Worm (Caenorhabditis elegans) whole organism, young adult: ENCODE results near the gene ZK177.9.

Experiments used
- B0019.2 ChIP-seq: fragments of 200-800 bp; sonication (Bioruptor generic); conservative IDR thresholded peaks from 2 replicates; pipeline ENCODE4 v1.3.6; 2022; ENCODE audit warnings: missing genetic modification reagents, missing genetic modification characterization, missing compliant biosample characterization
- B0035.1 ChIP-seq: sonication (generic microtip); optimal IDR thresholded peaks from 2 replicates; lab custom pipeline; 2016; ENCODE audit warnings: missing genetic modification characterization, mild to moderate bottlenecking, missing compliant biosample characterization, missing genotype, missing genetic modification reagents
- C17E4.6 ChIP-seq: fragments of 200-800 bp; sonication (Bioruptor generic); IDR thresholded peaks from 2 replicates; pipeline ENCODE4 v1.3.6; 2022; ENCODE audit warnings: missing genetic modification reagents, missing genetic modification characterization, missing compliant biosample characterization
- F23B12.7 ChIP-seq: sonication (generic microtip); optimal IDR thresholded peaks from 2 replicates; lab custom pipeline; 2017; ENCODE audit warnings: missing genetic modification characterization, mild to moderate bottlenecking, missing compliant biosample characterization, antibody characterized with exemption, moderate library complexity; ENCODE audit not compliant: insufficient read depth
- F39B2.1 ChIP-seq: fragments of 200-800 bp; sonication (Bioruptor generic); IDR thresholded peaks from 2 replicates; pipeline ENCODE4 v1.3.6; 2022; ENCODE audit warnings: missing genetic modification reagents, missing genetic modification characterization, missing compliant biosample characterization
- F52B5.7 ChIP-seq: sonication (generic microtip); optimal IDR thresholded peaks from 2 replicates; lab custom pipeline; 2016; ENCODE audit warnings: mild to moderate bottlenecking, missing genetic modification characterization, missing compliant biosample characterization
- F55B11.4 ChIP-seq: sonication (generic microtip); optimal IDR thresholded peaks from 2 replicates; lab custom pipeline; 2016; ENCODE audit warnings: missing compliant biosample characterization, missing genetic modification characterization, borderline replicate concordance; ENCODE audit not compliant: insufficient read depth
- F57A8.1 ChIP-seq: fragments of 200-800 bp; sonication (Bioruptor generic); optimal IDR thresholded peaks from 2 replicates; lab custom pipeline; 2018; ENCODE audit warnings: mild to moderate bottlenecking, missing genetic modification characterization, moderate library complexity, missing compliant biosample characterization
- F57C9.4 ChIP-seq: sonication (generic microtip); optimal IDR thresholded peaks from 2 replicates; lab custom pipeline; 2017; ENCODE audit warnings: mild to moderate bottlenecking, missing genetic modification characterization, missing compliant biosample characterization
- T07F8.4 ChIP-seq: sonication (generic microtip); optimal IDR thresholded peaks from 2 replicates; lab custom pipeline; 2016; ENCODE audit warnings: mild to moderate bottlenecking, missing genetic modification characterization, moderate library complexity, missing compliant biosample characterization
- T26A5.8 ChIP-seq: sonication (generic microtip); optimal IDR thresholded peaks from 2 replicates; lab custom pipeline; 2016; ENCODE audit warnings: missing genetic modification characterization, missing compliant biosample characterization
- Y56A3A.18 ChIP-seq: fragments of 200-800 bp; sonication (Bioruptor generic); IDR thresholded peaks from 2 replicates; pipeline ENCODE4 v1.3.6; 2022; ENCODE audit warnings: missing genetic modification reagents, missing genetic modification characterization, missing compliant biosample characterization
- akir-1 ChIP-seq: fragments of 200-800 bp; sonication (Bioruptor generic); optimal IDR thresholded peaks from 2 replicates; lab custom pipeline; 2018; ENCODE audit warnings: mild to moderate bottlenecking, missing genetic modification characterization, moderate library complexity, missing compliant biosample characterization
- aptf-3 ChIP-seq: fragments of 200-800 bp; sonication (Bioruptor generic); IDR thresholded peaks from 2 replicates; pipeline ENCODE4 v1.3.6; 2022; ENCODE audit warnings: missing genetic modification characterization, missing compliant biosample characterization
- atf-7 ChIP-seq: sonication (generic microtip); optimal IDR thresholded peaks from 2 replicates; lab custom pipeline; 2017; ENCODE audit warnings: mild to moderate bottlenecking, missing genetic modification characterization, missing compliant biosample characterization
- attf-5 ChIP-seq: fragments of 200-800 bp; sonication (Bioruptor generic); optimal IDR thresholded peaks from 2 replicates; lab custom pipeline; 2018; ENCODE audit warnings: mild to moderate bottlenecking, missing genetic modification characterization, missing compliant biosample characterization
- bed-2 ChIP-seq: fragments of 200-800 bp; sonication (Bioruptor generic); IDR thresholded peaks from 2 replicates; pipeline ENCODE4 v1.3.6; 2022; ENCODE audit warnings: missing genetic modification reagents, missing genetic modification characterization, missing compliant biosample characterization
- ceh-58 ChIP-seq: fragments of 200-800 bp; sonication (Bioruptor generic); IDR thresholded peaks from 2 replicates; pipeline ENCODE4 v1.3.6; 2022; ENCODE audit warnings: missing genetic modification characterization, missing compliant biosample characterization
- ceh-91 ChIP-seq: fragments of 200-800 bp; sonication (Bioruptor generic); IDR thresholded peaks from 2 replicates; pipeline ENCODE4 v1.3.6; 2022; ENCODE audit warnings: missing genetic modification reagents, missing genetic modification characterization, missing compliant biosample characterization
- dox-1 ChIP-seq: fragments of 200-800 bp; sonication (Bioruptor generic); IDR thresholded peaks from 2 replicates; pipeline ENCODE4 v1.3.6; 2022; ENCODE audit warnings: missing genetic modification reagents, missing genetic modification characterization, missing compliant biosample characterization
- dpff-1 ChIP-seq: sonication (generic microtip); optimal IDR thresholded peaks from 2 replicates; lab custom pipeline; 2017; ENCODE audit warnings: mild to moderate bottlenecking, missing genetic modification characterization, missing compliant biosample characterization
- efl-1 ChIP-seq: fragments of 150-350 bp; optimal IDR thresholded peaks from 2 replicates; lab custom pipeline; 2014; ENCODE audit warnings: missing biosample characterization, missing genetic modification reagents, missing genetic modification characterization
- ets-4 ChIP-seq: fragments of 200-800 bp; sonication (Bioruptor generic); optimal IDR thresholded peaks from 2 replicates; lab custom pipeline; 2018; ENCODE audit warnings: mild to moderate bottlenecking, missing genetic modification characterization, missing compliant biosample characterization
- gei-17 ChIP-seq: fragments of 200-800 bp; sonication (Bioruptor generic); optimal IDR thresholded peaks from 2 replicates; lab custom pipeline; 2018; ENCODE audit warnings: mild to moderate bottlenecking, missing genetic modification characterization, missing compliant biosample characterization
- him-1 ChIP-seq: sonication (generic microtip); optimal IDR thresholded peaks from 2 replicates; lab custom pipeline; 2016; ENCODE audit warnings: missing genotype, missing genetic modification reagents, missing genetic modification characterization, missing compliant biosample characterization
- hlh-26 ChIP-seq: fragments of 200-800 bp; sonication (Bioruptor generic); conservative IDR thresholded peaks from 2 replicates; pipeline ENCODE4 v1.3.6; 2022; ENCODE audit warnings: missing genetic modification reagents, missing genetic modification characterization, missing compliant biosample characterization
- hmg-1.2 ChIP-seq: fragments of 200-800 bp; sonication (Bioruptor generic); IDR thresholded peaks from 2 replicates; pipeline ENCODE4 v1.3.6; 2022; ENCODE audit warnings: missing genetic modification reagents, missing genetic modification characterization, missing compliant biosample characterization
- hmg-20 ChIP-seq: fragments of 200-800 bp; sonication (Bioruptor generic); IDR thresholded peaks from 2 replicates; pipeline ENCODE4 v1.3.6; 2022; ENCODE audit warnings: missing genetic modification reagents, missing genetic modification characterization, missing compliant biosample characterization
- hrde-1 ChIP-seq: sonication (generic microtip); optimal IDR thresholded peaks from 2 replicates; lab custom pipeline; 2016; ENCODE audit warnings: missing genetic modification characterization, mild to moderate bottlenecking, missing compliant biosample characterization, moderate library complexity, missing genotype, missing genetic modification reagents, borderline replicate concordance
- lag-1 ChIP-seq: fragments of 200-800 bp; sonication (Bioruptor generic); IDR thresholded peaks from 2 replicates; pipeline ENCODE4 v1.3.6; 2022; ENCODE audit warnings: missing genetic modification reagents, missing genetic modification characterization, missing compliant biosample characterization
- let-526 ChIP-seq: fragments of 200-800 bp; sonication (Bioruptor generic); IDR thresholded peaks from 2 replicates; pipeline ENCODE4 v1.3.6; 2022; ENCODE audit warnings: missing genetic modification reagents, missing genetic modification characterization, missing compliant biosample characterization
- let-607 ChIP-seq, 2 experiments: fragments of 200-800 bp in 1 of 2; sonication (Bioruptor generic) in 1 of 2; sonication (generic microtip) in 1 of 2; optimal IDR thresholded peaks; 2 replicates each; lab custom pipeline; 2016 to 2018; ENCODE audit warnings: mild to moderate bottlenecking in 2 of 2, missing compliant biosample characterization in 2 of 2, missing genetic modification characterization in 2 of 2, moderate library complexity in 2 of 2, missing genotype in 1 of 2
- lin-26 ChIP-seq: fragments of 200-800 bp; sonication (Bioruptor generic); IDR thresholded peaks from 2 replicates; pipeline ENCODE4 v1.3.6; 2022; ENCODE audit warnings: missing genetic modification reagents, missing genetic modification characterization, missing compliant biosample characterization
- lin-35 ChIP-seq, 3 experiments: fragments of 150-350 bp in 2 of 3; sonication (generic microtip) in 1 of 3; optimal IDR thresholded peaks; 2 replicates each; lab custom pipeline; 2014 to 2018; ENCODE audit warnings: missing biosample characterization in 3 of 3, missing genetic modification characterization in 3 of 3, missing genetic modification reagents in 3 of 3
- lin-54 ChIP-seq: fragments of 200-800 bp; sonication (Bioruptor generic); optimal IDR thresholded peaks from 2 replicates; lab custom pipeline; 2018; ENCODE audit warnings: mild to moderate bottlenecking, missing genetic modification characterization, missing compliant biosample characterization
- madf-6 ChIP-seq: fragments of 200-800 bp; sonication (Bioruptor generic); IDR thresholded peaks from 2 replicates; pipeline ENCODE4 v1.3.6; 2022; ENCODE audit warnings: missing genetic modification reagents, missing genetic modification characterization, missing compliant biosample characterization
- nfyb-1 ChIP-seq: fragments of 200-800 bp; sonication (Bioruptor generic); IDR thresholded peaks from 2 replicates; pipeline ENCODE4 v1.3.6; 2022; ENCODE audit warnings: missing genetic modification reagents, missing genetic modification characterization, missing compliant biosample characterization
- nhr-27 ChIP-seq: fragments of 200-800 bp; sonication (Bioruptor generic); optimal IDR thresholded peaks from 2 replicates; lab custom pipeline; 2018; ENCODE audit warnings: mild to moderate bottlenecking, missing genetic modification characterization, moderate library complexity, missing compliant biosample characterization
- nhr-80 ChIP-seq: sonication (generic microtip); optimal IDR thresholded peaks from 2 replicates; lab custom pipeline; 2016; ENCODE audit warnings: missing genetic modification characterization, missing compliant biosample characterization
- pha-4 ChIP-seq: fragments of 150-350 bp; sonication (generic microtip); optimal IDR thresholded peaks from 2 replicates; lab custom pipeline; 2014; ENCODE audit warnings: missing biosample characterization, missing genetic modification reagents, missing genetic modification characterization
- sea-2 ChIP-seq: fragments of 200-800 bp; sonication (Bioruptor generic); IDR thresholded peaks from 2 replicates; pipeline ENCODE4 v1.3.6; 2022; ENCODE audit warnings: missing genetic modification characterization, missing compliant biosample characterization
- snpc-1.3 ChIP-seq: sonication (generic microtip); optimal IDR thresholded peaks from 2 replicates; lab custom pipeline; 2017; ENCODE audit warnings: missing genetic modification characterization, mild to moderate bottlenecking, missing compliant biosample characterization, antibody characterized with exemption, moderate library complexity, missing genotype, missing genetic modification reagents; ENCODE audit not compliant: insufficient read depth
- snpc-3.4 ChIP-seq: sonication (generic microtip); optimal IDR thresholded peaks from 2 replicates; lab custom pipeline; 2017; ENCODE audit warnings: missing genetic modification characterization, mild to moderate bottlenecking, missing compliant biosample characterization, antibody characterized with exemption, moderate library complexity, missing genotype, missing genetic modification reagents
- tbx-9 ChIP-seq: sonication (generic microtip); optimal IDR thresholded peaks from 2 replicates; lab custom pipeline; 2016; ENCODE audit warnings: borderline replicate concordance, missing genetic modification characterization, inconsistent platforms, missing compliant biosample characterization
- xnd-1 ChIP-seq: sonication (generic microtip); optimal IDR thresholded peaks from 2 replicates; lab custom pipeline; 2016; ENCODE audit warnings: missing genotype, missing genetic modification reagents, missing genetic modification characterization, missing compliant biosample characterization
- ztf-18 ChIP-seq: sonication (generic microtip); optimal IDR thresholded peaks from 2 replicates; lab custom pipeline; 2016; ENCODE audit warnings: missing genotype, mild to moderate bottlenecking, missing genetic modification characterization, missing compliant biosample characterization
- ztf-22 ChIP-seq: fragments of 200-800 bp; sonication (Bioruptor generic); optimal IDR thresholded peaks from 2 replicates; lab custom pipeline; 2018; ENCODE audit warnings: mild to moderate bottlenecking, missing genetic modification characterization, moderate library complexity, missing compliant biosample characterization
- ztf-3 ChIP-seq: fragments of 200-800 bp; sonication (Bioruptor generic); optimal IDR thresholded peaks from 2 replicates; lab custom pipeline; 2018; ENCODE audit warnings: mild to moderate bottlenecking, missing genetic modification characterization, missing compliant biosample characterization
- ztf-6 ChIP-seq: fragments of 200-800 bp; sonication (Bioruptor generic); IDR thresholded peaks from 2 replicates; pipeline ENCODE4 v1.3.6; 2022; ENCODE audit warnings: missing genetic modification reagents, missing genetic modification characterization, missing compliant biosample characterization

ZK177.9 gene

DNA sequence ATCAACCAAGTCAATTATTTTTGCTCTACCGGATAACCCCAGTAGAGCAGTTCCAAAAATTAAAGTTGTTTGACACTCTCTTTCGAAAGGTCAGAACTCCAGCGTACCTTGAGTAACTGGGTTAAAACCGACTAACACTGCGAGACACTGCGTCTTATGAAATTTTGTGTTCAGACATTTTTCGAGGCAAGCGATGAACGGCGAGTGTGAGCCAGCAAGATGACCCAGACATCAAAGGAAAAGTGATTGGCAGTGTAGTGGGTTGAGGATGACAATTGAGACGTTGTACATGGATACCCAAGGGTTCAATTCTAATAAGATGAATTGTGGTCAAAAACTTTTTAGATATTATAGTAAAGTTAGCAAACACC lies 26.6 kb upstream of the ZK177.9 start (continued):
- TF ChIP-seq sea-2 (GFP tag; lab: Robert Waterston, UW) (no peak), pha-4 (peak; percentile 92), hmg-20 (GFP tag; lab: Robert Waterston, UW) (0 out of 2 replicates have a peak, but pooled peaks have one; percentile 27), let-526 (no peak), T26A5.8 (no peak), F23B12.7 (tag; lab: Kevin White, UChicago) (peak; percentile 25), C17E4.6 (GFP tag; lab: Robert Waterston, UW) (no peak), dox-1 (GFP tag; lab: Robert Waterston, UW) (peak; percentile 14; the same call in 1 of the 2 replicates), Y56A3A.18 (GFP tag; lab: Robert Waterston, UW) (no peak), lin-26 (GFP tag; lab: Robert Waterston, UW) (no peak), F57A8.1 (GFP tag; lab: Kevin White, UChicago) (no peak), him-1 (tag; lab: Kevin White, UChicago) (no peak), efl-1 (GFP tag; lab: Kevin White, UChicago) (no peak), ztf-3 (no peak), nhr-80 (tag; lab: Kevin White, UChicago) (peak; percentile 11), B0019.2 (GFP tag; lab: Robert Waterston, UW) (no peak), ztf-6 (GFP tag; lab: Robert Waterston, UW) (no peak), madf-6 (GFP tag; lab: Robert Waterston, UW) (peak; percentile 30; the same call in 1 of the 2 replicates), ceh-91 (GFP tag; lab: Robert Waterston, UW) (no peak), nhr-27 (tag; lab: Kevin White, UChicago) (no peak), ztf-18 (tag; lab: Kevin White, UChicago) (no peak), lag-1 (no peak), lin-54 (GFP tag; lab: Kevin White, UChicago) (peak; percentile 25), lin-35 (GFP tag; optimal IDR thresholded peaks at IDR 0.05; lab: Kevin White, UChicago) (no peak), hmg-1.2 (GFP tag; lab: Robert Waterston, UW) (peak; percentile 53), snpc-1.3 (tag; lab: Kevin White, UChicago) (no peak), F57C9.4 (no peak), nfyb-1 (no peak; the same call in 1 of the 2 replicates), bed-2 (no peak), snpc-3.4 (tag; lab: Kevin White, UChicago) (no peak), dpff-1 (tag; lab: Kevin White, UChicago) (no peak), attf-5 (peak; percentile 34), xnd-1 (no peak), F52B5.7 (tag; lab: Kevin White, UChicago) (no peak), gei-17 (GFP tag; lab: Kevin White, UChicago) (no peak), F39B2.1 (GFP tag; lab: Robert Waterston, UW) (no peak), T07F8.4 (no peak), atf-7 (no peak), hlh-26 (no peak), akir-1 (GFP tag; lab: Kevin White, UChicago) (no peak), let-607 (tag; optimal IDR thresholded peaks at IDR 0.05; lab: Kevin White, UChicago) (no peak), tbx-9 (no peak), B0035.1 (tag; lab: Kevin White, UChicago) (no peak), ets-4 (GFP tag; lab: Kevin White, UChicago) (peak; percentile 33), aptf-3 (GFP tag; lab: Robert Waterston, UW) (no peak; the same call in 1 of the 2 replicates), ceh-58 (GFP tag; lab: Robert Waterston, UW) (no peak), ztf-22 (GFP tag; lab: Kevin White, UChicago) (peak; percentile 50), F55B11.4 (tag; lab: Kevin White, UChicago) (no peak), hrde-1 (no peak)
